Worm (Caenorhabditis elegans) whole organism, mixed stage, embryonic: ENCODE data around the gene stdh-1.

Source experiments
- M03D4.4 ChIP-seq: sonication (generic microtip); optimal IDR thresholded peaks from 2 replicates; lab custom pipeline; 2017; ENCODE audit warnings: mild to moderate bottlenecking, missing genetic modification characterization, missing compliant biosample characterization
- bed-3 ChIP-seq: fragments of 200-800 bp; sonication (Bioruptor generic); optimal IDR thresholded peaks from 3 replicates; lab custom pipeline; 2018; ENCODE audit warnings: mild to moderate bottlenecking, missing genetic modification characterization, moderate library complexity, missing compliant biosample characterization
- blmp-1 ChIP-seq: fragments of 150-350 bp; optimal IDR thresholded peaks from 2 replicates; lab custom pipeline; 2014; ENCODE audit warnings: missing biosample characterization, missing genetic modification characterization
- ceh-43 ChIP-seq: fragments of 200-800 bp; sonication (Bioruptor generic); optimal IDR thresholded peaks from 2 replicates; lab custom pipeline; 2018; ENCODE audit warnings: mild to moderate bottlenecking, missing genetic modification characterization, moderate library complexity, missing compliant biosample characterization
- cnd-1 ChIP-seq: fragments of 200-800 bp; sonication (Bioruptor generic); optimal IDR thresholded peaks from 2 replicates; lab custom pipeline; 2018; ENCODE audit warnings: mild to moderate bottlenecking, missing genetic modification characterization, missing compliant biosample characterization
- elt-1 ChIP-seq: sonication (generic microtip); optimal IDR thresholded peaks from 2 replicates; lab custom pipeline; 2017; ENCODE audit warnings: missing genetic modification characterization, mild to moderate bottlenecking, missing compliant biosample characterization, antibody characterized with exemption, moderate library complexity, borderline replicate concordance; ENCODE audit not compliant: insufficient read depth
- elt-3 ChIP-seq: fragments of 150-350 bp; optimal IDR thresholded peaks from 2 replicates; lab custom pipeline; 2014; ENCODE audit warnings: missing biosample characterization, missing genetic modification characterization
- flh-1 ChIP-seq: fragments of 200-800 bp; sonication (Bioruptor generic); optimal IDR thresholded peaks from 2 replicates; lab custom pipeline; 2018; ENCODE audit warnings: mild to moderate bottlenecking, missing genetic modification characterization, moderate library complexity, missing compliant biosample characterization
- ham-2 ChIP-seq: fragments of 200-800 bp; sonication (Bioruptor generic); optimal IDR thresholded peaks from 2 replicates; lab custom pipeline; 2018; ENCODE audit warnings: mild to moderate bottlenecking, missing genetic modification characterization, missing compliant biosample characterization
- hlh-1 ChIP-seq: fragments of 150-350 bp; optimal IDR thresholded peaks from 2 replicates; lab custom pipeline; 2014; ENCODE audit warnings: missing biosample characterization, missing genetic modification reagents, missing genetic modification characterization
- lin-13 ChIP-seq: fragments of 150-350 bp; optimal IDR thresholded peaks from 2 replicates; lab custom pipeline; 2014; ENCODE audit warnings: missing biosample characterization, missing genetic modification characterization
- lin-32 ChIP-seq: fragments of 200-800 bp; sonication (Bioruptor generic); optimal IDR thresholded peaks from 2 replicates; lab custom pipeline; 2018; ENCODE audit warnings: mild to moderate bottlenecking, missing genetic modification characterization, missing compliant biosample characterization
- lsy-2 ChIP-seq: fragments of 150-350 bp; optimal IDR thresholded peaks from 2 replicates; lab custom pipeline; 2014; ENCODE audit warnings: missing biosample characterization, missing genetic modification characterization
- mab-5 ChIP-seq: fragments of 150-350 bp; optimal IDR thresholded peaks from 2 replicates; lab custom pipeline; 2014; ENCODE audit warnings: missing biosample characterization, missing genetic modification characterization
- nhr-12 ChIP-seq: fragments of 150-350 bp; optimal IDR thresholded peaks from 2 replicates; lab custom pipeline; 2014; ENCODE audit warnings: missing biosample characterization, missing genetic modification characterization
- nhr-237 ChIP-seq: fragments of 150-350 bp; optimal IDR thresholded peaks from 2 replicates; lab custom pipeline; 2014; ENCODE audit warnings: missing biosample characterization, missing genetic modification characterization
- nhr-28 ChIP-seq: fragments of 150-350 bp; optimal IDR thresholded peaks from 2 replicates; lab custom pipeline; 2014; ENCODE audit warnings: missing biosample characterization, missing genetic modification characterization
- pha-4 ChIP-seq: fragments of 150-350 bp; optimal IDR thresholded peaks from 2 replicates; lab custom pipeline; 2018; ENCODE audit warnings: missing biosample characterization, missing genetic modification reagents, missing genetic modification characterization
- sem-2 ChIP-seq: fragments of 200-800 bp; sonication (Bioruptor generic); optimal IDR thresholded peaks from 2 replicates; lab custom pipeline; 2018; ENCODE audit warnings: mild to moderate bottlenecking, missing genetic modification characterization, missing compliant biosample characterization
- tbx-8 ChIP-seq: fragments of 200-800 bp; sonication (Bioruptor generic); optimal IDR thresholded peaks from 2 replicates; lab custom pipeline; 2018; ENCODE audit warnings: mild to moderate bottlenecking, missing genetic modification characterization, moderate library complexity, missing compliant biosample characterization
- unc-39 ChIP-seq: fragments of 150-350 bp; optimal IDR thresholded peaks from 2 replicates; lab custom pipeline; 2014; ENCODE audit warnings: missing biosample characterization, missing genetic modification characterization
- unc-62 ChIP-seq: fragments of 150-350 bp; optimal IDR thresholded peaks from 2 replicates; lab custom pipeline; 2014; ENCODE audit warnings: missing biosample characterization, missing genetic modification reagents, missing genetic modification characterization
- zip-8 ChIP-seq: fragments of 150-350 bp; optimal IDR thresholded peaks from 2 replicates; lab custom pipeline; 2014; ENCODE audit warnings: missing biosample characterization, missing genetic modification characterization
- ztf-11 ChIP-seq: fragments of 150-350 bp; optimal IDR thresholded peaks from 2 replicates; lab custom pipeline; 2014; ENCODE audit warnings: missing biosample characterization, missing genetic modification characterization

stdh-1 gene

ce11 chrV:13953191-13953590 is 46.9 kb downstream of the stdh-1 start, which contains the start of gene R10D12.8:
Gene R10D12.8, minus strand, starts transcription at chrV:13953291.
- TF ChIP-seq elt-1 (tag; lab: Kevin White, UChicago) = peak; percentile 78
- TF ChIP-seq nhr-12 = no peak
- TF ChIP-seq, all 35 proteins: peak for 1

- TF ChIP-seq M03D4.4 (no peak), ham-2 (GFP tag; lab: Kevin White, UChicago) (no peak), tbx-8 (GFP tag; lab: Kevin White, UChicago) (no peak), flh-1 (no peak), elt-3 (tag; lab: Kevin White, UChicago) (no peak), sem-2 (no peak), mab-5 (tag; lab: Kevin White, UChicago) (no peak), lin-32 (GFP tag; lab: Kevin White, UChicago) (no peak), elt-1 (tag; lab: Kevin White, UChicago) (no peak), ztf-11 (tag; lab: Kevin White, UChicago) (no peak), nhr-28 (no peak)
Observed at ce11 chrV:13954056-13954455, 47.8 kb downstream of the stdh-1 start, which contains the start of gene swt-6. Gene swt-6, plus strand, starts transcription at chrV:13954356.

ce11 chrV:13955370-13956089 is 49.2 kb downstream of the stdh-1 start:
- no peak for TF ChIP-seq blmp-1 (tag; lab: Kevin White, UChicago)
- TF ChIP-seq lin-13 (tag; lab: Kevin White, UChicago) = no peak
- TF ChIP-seq zip-8 = no peak
- TF ChIP-seq nhr-237 = no peak
- TF ChIP-seq bed-3 (GFP tag; lab: Kevin White, UChicago) = no peak
- no peak for TF ChIP-seq flh-1
- TF ChIP-seq pha-4 (tag; lab: Kevin White, UChicago) = no peak
- TF ChIP-seq cnd-1 (tag; lab: Kevin White, UChicago) = no peak
- TF ChIP-seq ham-2 (GFP tag; lab: Kevin White, UChicago) = no peak
- no peak for TF ChIP-seq unc-39 (tag; lab: Kevin White, UChicago)
- TF ChIP-seq lsy-2 = no peak
- no peak for TF ChIP-seq ceh-43 (GFP tag; lab: Kevin White, UChicago)
- TF ChIP-seq nhr-12 = no peak
- TF ChIP-seq mab-5 (tag; lab: Kevin White, UChicago) = no peak
- TF ChIP-seq ztf-11 (tag; lab: Kevin White, UChicago) = no peak
- TF ChIP-seq lin-32 (GFP tag; lab: Kevin White, UChicago) = no peak
- TF ChIP-seq hlh-1 (tag; lab: Kevin White, UChicago) = no peak
- TF ChIP-seq unc-62 (GFP tag; lab: Kevin White, UChicago) = no peak
